Worm (Caenorhabditis elegans): ENCODE results near the gene fbxa-172.

Gene fbxa-172

DNA sequence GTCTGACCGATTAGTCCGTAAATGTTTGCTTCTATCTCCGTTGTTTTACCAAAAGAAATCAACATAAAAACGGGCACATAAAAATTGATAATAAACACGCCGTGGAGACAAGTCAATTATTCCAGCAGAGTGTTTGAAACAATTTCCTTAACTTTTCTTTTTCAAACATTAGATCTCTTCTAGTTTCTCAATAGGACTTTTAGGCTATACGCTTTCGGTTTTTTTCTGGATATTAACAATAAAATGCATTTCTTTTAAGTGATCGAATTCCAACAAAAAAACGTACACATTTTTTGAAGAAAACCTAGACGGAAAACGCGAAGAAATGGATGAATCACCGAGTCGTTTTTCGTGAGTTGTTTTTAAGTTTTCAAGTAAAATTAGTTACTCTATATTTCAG lies at the start of gene fbxa-172:
Gene fbxa-172 (plus strand): TSS at position 301 of the 400 bp plus-strand sequence.
- TF ChIP-seq tbx-11 (GFP tag; IDR thresholded peaks at IDR 0.05) (no peak), hmbx-1 (tag; optimal IDR thresholded peaks at IDR 0.05) (no peak), ceh-36 (tag; optimal IDR thresholded peaks at IDR 0.05) (no peak), pes-1 (GFP tag; IDR thresholded peaks at IDR 0.05) (no peak), ama-1 (optimal IDR thresholded peaks at IDR 0.05) (no peak), ceh-13 (GFP tag; optimal IDR thresholded peaks at IDR 0.05) (no peak), sea-1 (GFP tag; conservative IDR thresholded peaks at IDR 0.05) (no peak), B0310.2 (tag; optimal IDR thresholded peaks at IDR 0.05) (no peak), scrt-1 (GFP tag; IDR thresholded peaks at IDR 0.05) (no peak), aly-1 (tag; optimal IDR thresholded peaks at IDR 0.05) (no peak), tra-4 (tag; optimal IDR thresholded peaks at IDR 0.05) (no peak), hmg-4 (GFP tag; optimal IDR thresholded peaks at IDR 0.05) (no peak), tbx-37 (GFP tag; conservative IDR thresholded peaks at IDR 0.05) (no peak), ets-7 (tag; optimal IDR thresholded peaks at IDR 0.05) (no peak), hnd-1 (tag; optimal IDR thresholded peaks at IDR 0.05) (no peak), F13C5.2 (tag; optimal IDR thresholded peaks at IDR 0.05) (no peak), flt-1 (GFP tag; IDR thresholded peaks at IDR 0.05) (no peak)

DNA sequence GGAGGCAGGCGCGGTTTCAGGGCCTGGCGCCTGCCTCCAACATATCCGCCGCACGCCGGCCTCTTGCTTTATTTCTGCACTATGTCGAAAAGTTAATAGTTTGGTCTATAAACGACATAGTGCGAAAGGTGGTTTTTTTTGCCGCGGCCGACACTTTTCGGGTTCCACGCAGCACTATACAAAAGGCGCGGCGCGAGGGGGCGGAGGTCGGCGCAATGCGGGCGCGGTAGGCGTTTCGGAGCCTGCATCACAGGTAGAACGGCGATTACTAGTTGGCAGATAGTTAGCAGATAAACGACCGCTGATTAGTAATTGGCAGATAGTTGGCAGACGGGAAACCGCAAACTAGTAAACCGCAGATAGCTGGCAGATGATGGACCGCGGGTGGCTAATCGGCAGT lies 46.3 kb upstream of the fbxa-172 start:
- no peak for TF ChIP-seq ceh-13 (GFP tag; optimal IDR thresholded peaks at IDR 0.05)
- TF ChIP-seq sea-1 (GFP tag; conservative IDR thresholded peaks at IDR 0.05) = no peak

ce11 chrV:17513831-17514230 lies 45.2 kb upstream of the fbxa-172 start:
- peak; percentile 51; the same call in 1 of the 2 replicates for TF ChIP-seq pes-1 (GFP tag; IDR thresholded peaks at IDR 0.05)
- no peak for TF ChIP-seq tra-4 (tag; optimal IDR thresholded peaks at IDR 0.05)
- no peak for TF ChIP-seq ama-1 (optimal IDR thresholded peaks at IDR 0.05)
- TF ChIP-seq tbx-37 (GFP tag; conservative IDR thresholded peaks at IDR 0.05) = 0 out of 2 replicates have a peak, but pooled peaks have one; percentile 8

DNA sequence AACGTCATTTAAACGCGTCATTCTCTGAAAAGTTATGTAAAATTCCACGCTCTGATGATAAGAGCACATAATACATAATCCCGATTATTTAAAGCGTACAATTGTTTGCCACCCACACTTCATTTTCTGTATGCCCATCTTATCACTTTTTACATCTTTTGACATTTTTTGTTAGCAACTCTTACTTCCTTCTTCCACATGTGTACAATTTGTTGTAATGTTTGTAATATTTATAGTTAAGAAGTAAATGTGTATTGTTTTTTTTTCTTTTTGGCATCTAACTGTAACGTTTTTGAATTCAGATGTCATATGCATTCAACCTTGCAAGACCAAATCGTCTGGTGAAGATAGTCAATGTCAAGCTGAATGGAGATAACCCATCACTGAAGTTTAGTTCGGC lies 38.3 kb upstream of the fbxa-172 start, which contains the start of gene fbxa-136:
Gene fbxa-136 (plus strand): TSS at position 301 of the 400 bp plus-strand sequence.
- TF ChIP-seq ets-7 (tag; optimal IDR thresholded peaks at IDR 0.05) = no peak
- no peak for TF ChIP-seq hmbx-1 (tag; optimal IDR thresholded peaks at IDR 0.05)
- TF ChIP-seq tbx-37 (GFP tag; conservative IDR thresholded peaks at IDR 0.05) = no peak
- TF ChIP-seq B0310.2 (tag; optimal IDR thresholded peaks at IDR 0.05) = no peak
- TF ChIP-seq ceh-13 (GFP tag; optimal IDR thresholded peaks at IDR 0.05) = no peak
- no peak for TF ChIP-seq F13C5.2 (tag; optimal IDR thresholded peaks at IDR 0.05)
- no peak for TF ChIP-seq tra-4 (tag; optimal IDR thresholded peaks at IDR 0.05)
- no peak for TF ChIP-seq ceh-36 (tag; optimal IDR thresholded peaks at IDR 0.05)
- no peak for TF ChIP-seq tbx-11 (GFP tag; IDR thresholded peaks at IDR 0.05)

DNA sequence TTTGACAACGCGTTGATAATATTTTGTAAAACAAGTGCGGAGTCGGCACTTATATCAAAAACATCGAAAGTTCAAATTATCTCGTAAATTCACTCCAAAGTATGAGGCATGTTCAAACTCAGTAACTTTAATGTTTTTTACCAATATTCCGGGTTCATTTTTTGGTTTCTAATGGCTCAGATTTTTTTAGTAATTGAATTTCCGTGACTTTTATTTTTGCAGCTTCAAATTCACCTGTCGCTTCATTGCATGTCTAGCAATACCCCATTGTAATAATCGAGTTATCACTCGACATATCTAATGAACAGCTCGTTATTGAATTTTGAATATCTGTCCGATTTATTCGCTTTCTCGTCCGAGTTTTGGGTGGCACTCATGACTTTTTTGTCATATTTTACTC lies 31.3 kb upstream of the fbxa-172 start, which contains the start of gene srz-90:
Gene srz-90 (plus strand): TSS at position 301 of the 400 bp plus-strand sequence.
- TF ChIP-seq F13C5.2 (tag; optimal IDR thresholded peaks at IDR 0.05) = no peak
- no peak for TF ChIP-seq ceh-13 (GFP tag; optimal IDR thresholded peaks at IDR 0.05)
- no peak for TF ChIP-seq tbx-37 (GFP tag; conservative IDR thresholded peaks at IDR 0.05)
- TF ChIP-seq hmg-4 (GFP tag; optimal IDR thresholded peaks at IDR 0.05) = no peak
- TF ChIP-seq ama-1 (optimal IDR thresholded peaks at IDR 0.05) = no peak
- no peak for TF ChIP-seq ets-7 (tag; optimal IDR thresholded peaks at IDR 0.05)
- TF ChIP-seq tra-4 (tag; optimal IDR thresholded peaks at IDR 0.05) = no peak
- no peak for TF ChIP-seq ceh-36 (tag; optimal IDR thresholded peaks at IDR 0.05)

DNA sequence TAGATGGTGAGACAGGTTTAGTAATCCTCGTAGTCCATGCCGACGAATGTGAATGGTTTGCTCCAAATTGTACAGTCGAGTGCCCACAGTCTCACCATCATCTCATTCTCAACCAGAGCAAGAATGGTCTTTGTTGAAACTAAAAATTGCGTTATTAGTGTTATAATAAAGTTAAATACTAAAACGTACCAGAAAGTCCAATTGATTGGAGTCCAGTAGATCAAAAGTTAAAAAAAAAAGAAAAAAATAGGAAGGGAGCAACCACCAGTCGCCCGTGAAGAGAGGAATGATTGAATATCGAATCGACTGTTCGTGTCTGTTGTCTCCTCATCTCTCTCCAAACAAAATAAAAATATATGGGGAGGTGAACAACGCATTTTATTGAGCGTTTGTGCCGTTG lies 28.6 kb upstream of the fbxa-172 start, which contains the start of gene C18D4.12:
Gene C18D4.12 (minus strand): TSS at position 101 of the 400 bp plus-strand sequence.
- TF ChIP-seq hnd-1 (tag; optimal IDR thresholded peaks at IDR 0.05) (no peak), ets-7 (tag; optimal IDR thresholded peaks at IDR 0.05) (no peak), sea-1 (GFP tag; conservative IDR thresholded peaks at IDR 0.05) (no peak), tra-4 (tag; optimal IDR thresholded peaks at IDR 0.05) (no peak), F13C5.2 (tag; optimal IDR thresholded peaks at IDR 0.05) (no peak), pes-1 (GFP tag; IDR thresholded peaks at IDR 0.05) (no peak), ceh-13 (GFP tag; optimal IDR thresholded peaks at IDR 0.05) (no peak), ceh-36 (tag; optimal IDR thresholded peaks at IDR 0.05) (no peak)

- TF ChIP-seq tra-4 (tag; optimal IDR thresholded peaks at IDR 0.05) = no peak
- TF ChIP-seq F13C5.2 (tag; optimal IDR thresholded peaks at IDR 0.05) = no peak
- TF ChIP-seq tbx-37 (GFP tag; conservative IDR thresholded peaks at IDR 0.05) = no peak
- TF ChIP-seq sea-1 (GFP tag; conservative IDR thresholded peaks at IDR 0.05) = no peak
- TF ChIP-seq ceh-36 (tag; optimal IDR thresholded peaks at IDR 0.05) = no peak
- TF ChIP-seq scrt-1 (GFP tag; IDR thresholded peaks at IDR 0.05) = no peak
- no peak for TF ChIP-seq tbx-11 (GFP tag; IDR thresholded peaks at IDR 0.05)
- no peak for TF ChIP-seq ets-7 (tag; optimal IDR thresholded peaks at IDR 0.05)
- no peak for TF ChIP-seq B0310.2 (tag; optimal IDR thresholded peaks at IDR 0.05)
- no peak for TF ChIP-seq hmbx-1 (tag; optimal IDR thresholded peaks at IDR 0.05)
- no peak for TF ChIP-seq pes-1 (GFP tag; IDR thresholded peaks at IDR 0.05)
- TF ChIP-seq flt-1 (GFP tag; IDR thresholded peaks at IDR 0.05) = no peak
- no peak for TF ChIP-seq aly-1 (tag; optimal IDR thresholded peaks at IDR 0.05)
- TF ChIP-seq ceh-13 (GFP tag; optimal IDR thresholded peaks at IDR 0.05) = no peak
- TF ChIP-seq ama-1 (optimal IDR thresholded peaks at IDR 0.05) = no peak
These were observed 27.6 kb upstream of the fbxa-172 start, which contains the start of gene C18D4.4 for ce11 chrV:17531410-17531809. C18D4.4 (minus strand) TSS chrV:17531510.

DNA sequence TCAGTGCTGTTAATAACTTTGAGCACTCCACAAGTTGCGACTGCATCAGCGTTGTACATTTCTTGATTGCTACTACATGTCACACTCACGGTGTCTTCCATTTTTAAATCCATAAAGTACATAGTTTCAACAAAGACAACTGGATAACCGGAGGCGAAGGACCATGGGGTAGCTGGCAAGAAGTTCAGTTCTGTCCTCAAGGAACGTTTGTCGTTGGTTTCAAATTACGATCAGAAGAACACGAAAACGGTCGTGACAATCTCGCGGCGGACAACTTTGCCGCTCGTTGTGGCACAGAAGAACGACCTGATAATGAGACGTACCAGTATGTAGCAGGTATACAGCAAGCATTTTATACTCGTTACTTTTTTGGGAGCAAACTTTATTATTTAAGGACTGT lies 26.4 kb upstream of the fbxa-172 start, which contains the start of gene C18D4.3:
Gene C18D4.3 (minus strand): TSS at position 101 of the 400 bp plus-strand sequence.
- no peak for TF ChIP-seq flt-1 (GFP tag; IDR thresholded peaks at IDR 0.05)
- no peak for TF ChIP-seq ets-7 (tag; optimal IDR thresholded peaks at IDR 0.05)
- no peak for TF ChIP-seq B0310.2 (tag; optimal IDR thresholded peaks at IDR 0.05)
- TF ChIP-seq scrt-1 (GFP tag; IDR thresholded peaks at IDR 0.05) = no peak
- TF ChIP-seq F13C5.2 (tag; optimal IDR thresholded peaks at IDR 0.05) = no peak
- TF ChIP-seq tbx-37 (GFP tag; conservative IDR thresholded peaks at IDR 0.05) = no peak
- TF ChIP-seq hnd-1 (tag; optimal IDR thresholded peaks at IDR 0.05) = no peak
- TF ChIP-seq hmg-4 (GFP tag; optimal IDR thresholded peaks at IDR 0.05) = no peak
- no peak for TF ChIP-seq hmbx-1 (tag; optimal IDR thresholded peaks at IDR 0.05)
- no peak for TF ChIP-seq aly-1 (tag; optimal IDR thresholded peaks at IDR 0.05)

Measured in whole organism, early embryonic.